Fruit fly (Drosophila melanogaster) whole organism, wandering third instar larva: ENCODE measurements around the gene CG46467.
A peak's percentile ranks its signal among the peaks of the same experiment; 100 is the strongest.

Source experiments
- Abd-B ChIP-seq: fragments of >200 bp; optimal IDR thresholded peaks from 2 replicates; lab custom pipeline; 2017; ENCODE audit warnings: missing biosample characterization, missing genetic modification characterization
- CG32264 ChIP-seq: fragments of 200-800 bp; sonication (Bioruptor generic); optimal IDR thresholded peaks from 2 replicates; lab custom pipeline; 2016; ENCODE audit warnings: missing biosample characterization, missing genetic modification characterization
- CG9705 ChIP-seq: fragments of 200-800 bp; sonication (Bioruptor generic); optimal IDR thresholded peaks from 2 replicates; lab custom pipeline; 2018; ENCODE audit warnings: missing biosample characterization, mild to moderate bottlenecking, missing genetic modification characterization
- CrebA ChIP-seq: fragments of 200-800 bp; sonication (Bioruptor generic); optimal IDR thresholded peaks from 2 replicates; lab custom pipeline; 2016; ENCODE audit warnings: missing biosample characterization, mild to moderate bottlenecking, missing genetic modification characterization, borderline replicate concordance
- Dfd ChIP-seq: fragments of >200 bp; optimal IDR thresholded peaks from 2 replicates; lab custom pipeline; 2017; ENCODE audit warnings: missing biosample characterization, missing genetic modification characterization
- Dif ChIP-seq: fragments of 200-275, 200-300 bp; sonication (Bioruptor generic); optimal IDR thresholded peaks from 2 replicates; lab custom pipeline; 2018; ENCODE audit warnings: missing biosample characterization, missing genetic modification characterization; ENCODE audit not compliant: partially characterized antibody
- GATAd ChIP-seq: sonication (Bioruptor generic); optimal IDR thresholded peaks from 2 replicates; lab custom pipeline; 2016; ENCODE audit warnings: missing biosample characterization, missing genetic modification characterization
- HLH106 ChIP-seq: fragments of 200-800 bp; optimal IDR thresholded peaks from 3 replicates; lab custom pipeline; 2019; ENCODE audit warnings: missing biosample characterization, mild to moderate bottlenecking, missing genetic modification characterization, moderate library complexity
- Hnf4 ChIP-seq: fragments of 200-800 bp; sonication (Bioruptor generic); optimal IDR thresholded peaks from 2 replicates; lab custom pipeline; 2016; ENCODE audit warnings: missing biosample characterization, mild to moderate bottlenecking, missing genetic modification characterization
- Hr83 ChIP-seq: fragments of 200-300 bp; sonication (Bioruptor generic); optimal IDR thresholded peaks from 2 replicates; lab custom pipeline; 2016; ENCODE audit warnings: missing biosample characterization, mild to moderate bottlenecking, missing genetic modification characterization, moderate library complexity; ENCODE audit not compliant: poor library complexity, severe bottlenecking
- Jra ChIP-seq: sonication (Bioruptor generic); optimal IDR thresholded peaks from 2 replicates; lab custom pipeline; 2016; ENCODE audit warnings: missing biosample characterization, missing genetic modification characterization
- Mio ChIP-seq: sonication (Bioruptor generic); optimal IDR thresholded peaks from 2 replicates; lab custom pipeline; 2016; ENCODE audit warnings: missing biosample characterization, missing genetic modification characterization
- Myc ChIP-seq: fragments of >200 bp; optimal IDR thresholded peaks from 2 replicates; lab custom pipeline; 2017
- N ChIP-seq: fragments of >200 bp; optimal IDR thresholded peaks from 2 replicates; lab custom pipeline; 2018; ENCODE audit warnings: missing biosample characterization, missing external identifiers, missing genetic modification characterization
- OdsH ChIP-seq: fragments of 200-800 bp; sonication (Bioruptor generic); optimal IDR thresholded peaks from 2 replicates; lab custom pipeline; 2016; ENCODE audit warnings: missing biosample characterization, mild to moderate bottlenecking, missing genetic modification characterization
- Rel ChIP-seq, 2 experiments: fragments of 200-800 bp; sonication (Bioruptor generic) in 1 of 2; optimal IDR thresholded peaks; 2 replicates in 1 of 2; 3 replicates in 1 of 2; lab custom pipeline; 2016 to 2019; ENCODE audit warnings: mild to moderate bottlenecking in 2 of 2, missing biosample characterization in 2 of 2, missing genetic modification characterization in 2 of 2, moderate library complexity in 1 of 2
- Sp1 ChIP-seq: fragments of 200-800 bp; sonication (Bioruptor generic); optimal IDR thresholded peaks from 3 replicates; lab custom pipeline; 2019; ENCODE audit warnings: missing biosample characterization, mild to moderate bottlenecking, missing genetic modification characterization, moderate library complexity
- Vsx2 ChIP-seq: fragments of 200-300, 225-300 bp; sonication (Bioruptor generic); optimal IDR thresholded peaks from 2 replicates; lab custom pipeline; 2018; ENCODE audit warnings: missing biosample characterization, missing genetic modification characterization; ENCODE audit not compliant: partially characterized antibody
- br ChIP-seq: fragments of 200-800 bp; sonication (Bioruptor generic); optimal IDR thresholded peaks from 2 replicates; lab custom pipeline; 2016; ENCODE audit warnings: missing biosample characterization, missing genetic modification characterization
- brk ChIP-seq: fragments of 200-800 bp; sonication (Bioruptor generic); optimal IDR thresholded peaks from 2 replicates; lab custom pipeline; 2016; ENCODE audit warnings: missing biosample characterization, mild to moderate bottlenecking, missing genetic modification characterization
- dl ChIP-seq, 2 experiments: fragments of 175-275, 200-275 bp in 1 of 2; fragments of 200-275 bp in 1 of 2; sonication (Bioruptor generic); optimal IDR thresholded peaks; lab custom pipeline; 2018; ENCODE audit warnings: mild to moderate bottlenecking in 2 of 2, missing biosample characterization in 2 of 2, missing genetic modification characterization in 2 of 2, moderate library complexity in 2 of 2; ENCODE audit not compliant: partially characterized antibody in 2 of 2, insufficient read depth in 1 of 2
- dmrt93B ChIP-seq: fragments of 200-800 bp; sonication (Bioruptor generic); optimal IDR thresholded peaks from 2 replicates; lab custom pipeline; 2018; ENCODE audit warnings: missing biosample characterization, mild to moderate bottlenecking, missing genetic modification characterization
- ey ChIP-seq: fragments of 200-800 bp; sonication (Bioruptor generic); optimal IDR thresholded peaks from 2 replicates; lab custom pipeline; 2016; ENCODE audit warnings: missing biosample characterization, missing genetic modification characterization
- foxo ChIP-seq, 2 experiments: fragments of 200-800 bp; sonication (Bioruptor generic); optimal IDR thresholded peaks; 2 replicates in 1 of 2; 3 replicates in 1 of 2; lab custom pipeline; 2016 to 2017; ENCODE audit warnings: missing biosample characterization in 2 of 2, missing genetic modification characterization in 2 of 2
- fru ChIP-seq: fragments of 200-800 bp; sonication (Bioruptor generic); optimal IDR thresholded peaks from 3 replicates; lab custom pipeline; 2016; ENCODE audit warnings: missing biosample characterization, mild to moderate bottlenecking, missing genetic modification characterization
- h ChIP-seq: fragments of 200-800 bp; sonication (Bioruptor generic); optimal IDR thresholded peaks from 3 replicates; lab custom pipeline; 2016; ENCODE audit warnings: missing biosample characterization, mild to moderate bottlenecking, missing genetic modification characterization
- jim ChIP-seq: fragments of 175-275, 200-325 bp; sonication (Bioruptor generic); optimal IDR thresholded peaks from 2 replicates; lab custom pipeline; 2016; ENCODE audit warnings: missing biosample characterization, mild to moderate bottlenecking, missing genetic modification characterization
- lola ChIP-seq: fragments of >200 bp; optimal IDR thresholded peaks from 2 replicates; lab custom pipeline; 2017; ENCODE audit warnings: missing biosample characterization, missing genetic modification characterization
- pan ChIP-seq: fragments of >200 bp; optimal IDR thresholded peaks from 2 replicates; lab custom pipeline; 2017
- psq ChIP-seq: fragments of 200-800 bp; sonication (Bioruptor generic); optimal IDR thresholded peaks from 3 replicates; lab custom pipeline; 2017; ENCODE audit warnings: missing biosample characterization, mild to moderate bottlenecking, missing genetic modification characterization, moderate library complexity
- rgr ChIP-seq: fragments of 200-800 bp; sonication (Bioruptor generic); optimal IDR thresholded peaks from 3 replicates; lab custom pipeline; 2016; ENCODE audit warnings: missing biosample characterization, mild to moderate bottlenecking, missing genetic modification characterization
- sage ChIP-seq: fragments of 200-800 bp; sonication (Bioruptor generic); optimal IDR thresholded peaks from 2 replicates; lab custom pipeline; 2016; ENCODE audit warnings: missing biosample characterization, mild to moderate bottlenecking, missing genetic modification characterization
- sv ChIP-seq: fragments of 200-800 bp; sonication (Bioruptor generic); optimal IDR thresholded peaks from 3 replicates; lab custom pipeline; 2016; ENCODE audit warnings: missing biosample characterization, missing genetic modification characterization
- tai ChIP-seq: sonication (Bioruptor generic); optimal IDR thresholded peaks from 2 replicates; lab custom pipeline; 2016; ENCODE audit warnings: missing biosample characterization, missing genetic modification characterization
- woc ChIP-seq: sonication (Bioruptor generic); optimal IDR thresholded peaks from 2 replicates; lab custom pipeline; 2016; ENCODE audit warnings: missing biosample characterization, mild to moderate bottlenecking, missing genetic modification characterization

The CG46467 gene

DNA sequence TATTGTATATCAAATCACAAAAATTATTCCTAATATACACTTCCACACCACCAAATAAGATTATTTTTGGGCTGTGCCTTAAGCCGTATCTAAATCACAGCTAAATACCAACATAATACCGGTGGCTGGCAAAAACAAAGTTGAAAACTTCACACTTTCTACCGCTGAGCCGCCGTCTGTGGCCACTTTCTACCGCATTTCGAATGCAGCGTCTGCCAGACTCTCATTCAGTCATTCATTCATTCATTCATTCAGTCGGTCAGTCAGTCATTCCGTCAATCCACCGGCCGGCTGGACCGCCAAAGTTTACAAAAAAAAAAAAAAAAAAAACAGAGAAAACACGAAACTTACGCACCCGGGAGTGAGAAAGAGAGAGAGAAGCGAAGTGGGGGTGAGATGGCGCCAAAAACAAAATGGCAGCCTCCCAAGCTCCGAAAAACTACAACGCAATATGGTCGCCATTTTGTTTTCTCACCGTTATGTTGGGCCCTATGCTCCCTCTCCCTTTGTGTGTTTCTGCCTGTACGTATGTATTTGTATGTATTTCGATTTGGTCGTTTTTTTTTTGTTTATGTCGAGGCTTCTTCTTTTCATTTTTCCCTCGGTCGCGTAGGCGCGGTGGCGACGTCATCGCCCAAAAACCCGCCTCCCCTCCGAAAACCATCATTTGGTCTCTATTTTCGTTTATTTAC, 8.9 kb downstream of the CG46467 start:
- TF ChIP-seq OdsH (GFP tag; lab: Kevin White, UChicago) (no peak), Hr83 (no peak), dl (GFP tag; optimal IDR thresholded peaks at IDR 0.05; lab: Kevin White, UChicago; ENCODE audit: insufficient read depth in 1 of 2, partially characterized antibody in 2 of 2) (no peak), Rel (GFP tag; optimal IDR thresholded peaks at IDR 0.05; lab: Kevin White, UChicago) (no peak), Rel (tag; optimal IDR thresholded peaks at IDR 0.05; lab: Kevin White, UChicago) (no peak), Dfd (no peak), h (GFP tag; lab: Kevin White, UChicago) (no peak), GATAd (GFP tag; lab: Kevin White, UChicago) (no peak), foxo (GFP tag; optimal IDR thresholded peaks at IDR 0.05; lab: Kevin White, UChicago) (no peak), pan (lab: Kevin White, UChicago) (no peak)

- TF ChIP-seq br (GFP tag; lab: Kevin White, UChicago), result peak; percentile 68
- TF ChIP-seq OdsH (GFP tag; lab: Kevin White, UChicago), result peak; percentile 21
- no peak for TF ChIP-seq Hnf4 (GFP tag; lab: Kevin White, UChicago)
- TF ChIP-seq Dif (GFP tag; lab: Kevin White, UChicago), result no peak
- TF ChIP-seq N (GFP tag; lab: Kevin White, UChicago), result no peak
- TF ChIP-seq fru (GFP tag; lab: Kevin White, UChicago), result peak; percentile 49
- TF ChIP-seq tai (GFP tag; lab: Kevin White, UChicago), result no peak
- TF ChIP-seq CG9705 (GFP tag; lab: Kevin White, UChicago), result no peak
- no peak for TF ChIP-seq CrebA (GFP tag; lab: Kevin White, UChicago)
- peak; percentile 27 for TF ChIP-seq sv (GFP tag; lab: Kevin White, UChicago)
- no peak for TF ChIP-seq Myc (lab: Kevin White, UChicago)
- TF ChIP-seq ey (GFP tag; lab: Kevin White, UChicago), result peak; percentile 25
- TF ChIP-seq rgr (GFP tag; lab: Kevin White, UChicago), result peak; percentile 34
- TF ChIP-seq Vsx2 (GFP tag; lab: Kevin White, UChicago), result no peak
- peak in 1 of 2 experiments; percentile 62 for TF ChIP-seq foxo (GFP tag; optimal IDR thresholded peaks at IDR 0.05; lab: Kevin White, UChicago)
- TF ChIP-seq brk (GFP tag; lab: Kevin White, UChicago), result peak; percentile 5
- TF ChIP-seq h (GFP tag; lab: Kevin White, UChicago), result peak; percentile 56
- TF ChIP-seq lola, result no peak
- TF ChIP-seq HLH106, result peak; percentile 41
- TF ChIP-seq Abd-B, result no peak
- TF ChIP-seq CG32264 (GFP tag; lab: Kevin White, UChicago), result no peak
- TF ChIP-seq dmrt93B, result no peak
- no peak for TF ChIP-seq Rel (GFP tag; optimal IDR thresholded peaks at IDR 0.05; lab: Kevin White, UChicago)
- peak; percentile 31 for TF ChIP-seq Rel (tag; optimal IDR thresholded peaks at IDR 0.05; lab: Kevin White, UChicago)
Observed at dm6 chr3R:9884461-9885185, 10.1 kb downstream of the CG46467 start.

DNA sequence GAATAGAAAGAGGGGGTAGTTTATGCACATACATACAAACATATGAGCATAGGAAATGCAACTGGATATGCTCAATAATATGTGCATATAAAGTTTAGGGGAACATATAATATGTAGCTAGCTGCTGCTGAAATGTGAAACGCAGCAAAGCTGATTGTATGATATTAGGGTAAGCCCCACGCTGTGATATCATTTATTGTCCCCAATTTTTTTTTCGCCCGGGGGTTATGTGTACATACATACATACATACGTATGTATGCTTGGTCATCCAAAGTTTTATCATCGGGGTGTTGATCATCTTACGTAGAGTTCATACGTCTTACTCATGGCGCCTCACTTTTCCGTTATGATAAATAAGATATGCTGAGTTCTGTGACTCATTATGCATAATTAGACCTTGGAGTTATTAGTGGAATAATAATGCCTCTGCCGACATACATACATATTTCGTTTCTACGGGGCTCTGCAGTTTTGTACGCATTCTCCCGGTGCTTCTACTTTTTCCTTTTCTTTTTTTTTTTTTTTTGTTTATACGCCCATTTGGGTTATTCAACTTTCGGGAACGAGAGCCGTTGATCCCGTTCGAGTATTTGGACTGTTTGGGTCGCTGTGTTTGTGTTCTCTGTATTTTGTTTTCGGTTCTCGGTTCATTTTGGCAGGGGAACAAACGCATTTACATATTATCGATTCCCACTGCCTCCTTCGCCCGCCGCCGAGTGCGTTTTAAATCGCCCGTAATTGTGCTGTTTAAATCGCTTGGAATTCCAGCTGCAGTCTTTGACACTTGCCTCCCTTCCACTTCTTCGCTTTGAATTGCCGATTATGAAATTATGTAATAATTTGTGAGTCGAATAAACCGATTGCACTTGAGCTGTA, 11.2 kb downstream of the CG46467 start:
- TF ChIP-seq sage (GFP tag; lab: Kevin White, UChicago) (peak; percentile 16), Myc (lab: Kevin White, UChicago) (no peak), Rel (GFP tag; optimal IDR thresholded peaks at IDR 0.05; lab: Kevin White, UChicago) (no peak), Rel (tag; optimal IDR thresholded peaks at IDR 0.05; lab: Kevin White, UChicago) (peak; percentile 57), Abd-B (no peak), Dfd (no peak), CrebA (GFP tag; lab: Kevin White, UChicago) (no peak), GATAd (GFP tag; lab: Kevin White, UChicago) (no peak), pan (lab: Kevin White, UChicago) (no peak), OdsH (GFP tag; lab: Kevin White, UChicago) (no peak), dl (GFP tag; optimal IDR thresholded peaks at IDR 0.05; lab: Kevin White, UChicago; ENCODE audit: insufficient read depth in 1 of 2, partially characterized antibody in 2 of 2) (no peak), Hnf4 (GFP tag; lab: Kevin White, UChicago) (no peak), N (GFP tag; lab: Kevin White, UChicago) (no peak), Sp1 (GFP tag; lab: Kevin White, UChicago) (no peak), Hr83 (no peak), woc (GFP tag; lab: Kevin White, UChicago) (no peak), Mio (GFP tag; lab: Kevin White, UChicago) (no peak), psq (GFP tag; lab: Kevin White, UChicago) (peak; percentile 22), rgr (GFP tag; lab: Kevin White, UChicago) (no peak), CG32264 (GFP tag; lab: Kevin White, UChicago) (no peak), Vsx2 (GFP tag; lab: Kevin White, UChicago) (no peak), jim (peak; percentile 59), Jra (GFP tag; lab: Kevin White, UChicago) (peak; percentile 13), sv (GFP tag; lab: Kevin White, UChicago) (no peak), fru (GFP tag; lab: Kevin White, UChicago) (no peak)
- TF ChIP-seq, all 38 proteins: peak for 5
